Worm (Caenorhabditis elegans) whole organism, L2 larva: ENCODE data around the gene F35D11.1.

Experiments
- C34F6.9 ChIP-seq: fragments of 150-350 bp; optimal IDR thresholded peaks from 2 replicates; lab custom pipeline; 2014; ENCODE audit warnings: missing biosample characterization, missing genetic modification characterization
- Y55F3AM.14 ChIP-seq: fragments of 200-800 bp; sonication (Bioruptor generic); optimal IDR thresholded peaks from 2 replicates; lab custom pipeline; 2018; ENCODE audit warnings: mild to moderate bottlenecking, missing genetic modification characterization, missing compliant biosample characterization
- ZK546.5 ChIP-seq: sonication (generic microtip); optimal IDR thresholded peaks from 2 replicates; lab custom pipeline; 2017; ENCODE audit warnings: missing biosample characterization, missing genetic modification characterization
- blmp-1 ChIP-seq: sonication (generic microtip); optimal IDR thresholded peaks from 2 replicates; lab custom pipeline; 2017; ENCODE audit warnings: missing genetic modification characterization, mild to moderate bottlenecking, missing compliant biosample characterization, antibody characterized with exemption, moderate library complexity; ENCODE audit not compliant: insufficient read depth
- ceh-16 ChIP-seq: fragments of 150-350 bp; optimal IDR thresholded peaks from 2 replicates; lab custom pipeline; 2014; ENCODE audit warnings: missing biosample characterization, missing genetic modification characterization
- ceh-82 ChIP-seq: fragments of 150-350 bp; optimal IDR thresholded peaks from 2 replicates; lab custom pipeline; 2014; ENCODE audit warnings: missing biosample characterization, missing genetic modification characterization
- dmd-4 ChIP-seq: sonication (generic microtip); optimal IDR thresholded peaks from 2 replicates; lab custom pipeline; 2017; ENCODE audit warnings: missing biosample characterization, missing genetic modification characterization
- egl-27 ChIP-seq: sonication (generic microtip); optimal IDR thresholded peaks from 3 replicates; lab custom pipeline; 2017; ENCODE audit warnings: missing biosample characterization, missing genetic modification reagents, missing genetic modification characterization
- elt-1 ChIP-seq: fragments of 150-350 bp; optimal IDR thresholded peaks from 2 replicates; lab custom pipeline; 2014; ENCODE audit warnings: missing biosample characterization, missing genetic modification characterization
- fos-1 ChIP-seq: fragments of 150-350 bp; optimal IDR thresholded peaks from 2 replicates; lab custom pipeline; 2014; ENCODE audit warnings: missing biosample characterization, missing genetic modification characterization
- gmeb-1 ChIP-seq: fragments of 150-350 bp; optimal IDR thresholded peaks from 2 replicates; lab custom pipeline; 2014; ENCODE audit warnings: missing biosample characterization, missing genetic modification characterization
- lin-11 ChIP-seq: fragments of 150-350 bp; sonication (generic microtip); optimal IDR thresholded peaks from 2 replicates; lab custom pipeline; 2014; ENCODE audit warnings: missing biosample characterization, missing genetic modification characterization, inconsistent platforms, mixed read lengths
- lin-13 ChIP-seq: fragments of 150-350 bp; optimal IDR thresholded peaks from 2 replicates; lab custom pipeline; 2014; ENCODE audit warnings: missing biosample characterization, missing genetic modification reagents, missing genetic modification characterization
- lin-39 ChIP-seq: fragments of 150-350 bp; optimal IDR thresholded peaks from 2 replicates; lab custom pipeline; 2014; ENCODE audit warnings: missing biosample characterization, missing genetic modification reagents, missing genetic modification characterization
- lsy-2 ChIP-seq, 2 experiments: fragments of 150-350 bp in 1 of 2; sonication (generic microtip) in 1 of 2; optimal IDR thresholded peaks; 2 replicates each; lab custom pipeline; 2014 to 2017; ENCODE audit warnings: missing biosample characterization in 2 of 2, missing genetic modification characterization in 2 of 2
- mab-5 ChIP-seq: fragments of 150-350 bp; optimal IDR thresholded peaks from 2 replicates; lab custom pipeline; 2014; ENCODE audit warnings: missing biosample characterization, missing genetic modification characterization
- mbf-1 ChIP-seq: sonication (generic microtip); optimal IDR thresholded peaks from 2 replicates; lab custom pipeline; 2017; ENCODE audit warnings: missing biosample characterization, missing genetic modification characterization
- mdl-1 ChIP-seq, 2 experiments: fragments of 150-350 bp in 1 of 2; sonication (generic microtip) in 1 of 2; optimal IDR thresholded peaks; 2 replicates each; lab custom pipeline; 2017; ENCODE audit warnings: missing biosample characterization in 2 of 2, missing genetic modification characterization in 2 of 2
- nhr-10 ChIP-seq: sonication (generic microtip); optimal IDR thresholded peaks from 2 replicates; lab custom pipeline; 2017; ENCODE audit warnings: missing biosample characterization, missing genetic modification characterization
- nhr-11 ChIP-seq: fragments of 150-350 bp; optimal IDR thresholded peaks from 2 replicates; lab custom pipeline; 2014; ENCODE audit warnings: missing biosample characterization, missing genetic modification characterization
- nhr-12 ChIP-seq: fragments of 150-350 bp; optimal IDR thresholded peaks from 2 replicates; lab custom pipeline; 2014; ENCODE audit warnings: missing biosample characterization, missing genetic modification characterization
- nhr-129 ChIP-seq: fragments of 150-350 bp; optimal IDR thresholded peaks from 2 replicates; lab custom pipeline; 2014; ENCODE audit warnings: missing biosample characterization, missing genetic modification characterization
- nhr-23 ChIP-seq: fragments of 150-350 bp; optimal IDR thresholded peaks from 2 replicates; lab custom pipeline; 2014; ENCODE audit warnings: missing biosample characterization, missing genetic modification reagents, missing genetic modification characterization
- nhr-237 ChIP-seq: fragments of 150-350 bp; optimal IDR thresholded peaks from 2 replicates; lab custom pipeline; 2014; ENCODE audit warnings: missing biosample characterization, missing genetic modification characterization
- nhr-25 ChIP-seq: fragments of 150-350 bp; sonication (generic microtip); optimal IDR thresholded peaks from 3 replicates; lab custom pipeline; 2014; ENCODE audit warnings: missing biosample characterization, missing genetic modification characterization
- nhr-77 ChIP-seq: fragments of 150-350 bp; optimal IDR thresholded peaks from 2 replicates; lab custom pipeline; 2014; ENCODE audit warnings: missing biosample characterization, missing genetic modification characterization
- sem-4 ChIP-seq: fragments of 150-350 bp; optimal IDR thresholded peaks from 2 replicates; lab custom pipeline; 2014; ENCODE audit warnings: missing biosample characterization, missing genetic modification reagents, missing genetic modification characterization
- skn-1 ChIP-seq: sonication (generic microtip); optimal IDR thresholded peaks from 2 replicates; lab custom pipeline; 2017; ENCODE audit warnings: missing biosample characterization, missing genetic modification characterization
- sma-3 ChIP-seq: sonication (generic microtip); optimal IDR thresholded peaks from 2 replicates; lab custom pipeline; 2016; ENCODE audit warnings: missing genetic modification reagents, missing genetic modification characterization, missing compliant biosample characterization
- sma-9 ChIP-seq, 2 experiments: fragments of 150-350 bp in 1 of 2; sonication (generic microtip) in 1 of 2; optimal IDR thresholded peaks; 2 replicates each; lab custom pipeline; 2014 to 2016; ENCODE audit warnings: missing genetic modification characterization in 2 of 2, mild to moderate bottlenecking in 1 of 2, missing biosample characterization in 1 of 2, missing compliant biosample characterization in 1 of 2, missing genetic modification reagents in 1 of 2, moderate library complexity in 1 of 2
- snpc-4 ChIP-seq: fragments of 150-350 bp; optimal IDR thresholded peaks from 2 replicates; lab custom pipeline; 2014; ENCODE audit warnings: missing biosample characterization, missing genetic modification characterization
- unc-55 ChIP-seq: fragments of 150-350 bp; sonication (generic microtip); optimal IDR thresholded peaks from 3 replicates; lab custom pipeline; 2014; ENCODE audit warnings: missing biosample characterization, missing genetic modification reagents, missing genetic modification characterization
- unc-62 ChIP-seq: fragments of 150-350 bp; optimal IDR thresholded peaks from 2 replicates; lab custom pipeline; 2014; ENCODE audit warnings: missing biosample characterization, missing genetic modification reagents, missing genetic modification characterization
- ztf-1 ChIP-seq: fragments of 200-800 bp; sonication (Bioruptor generic); conservative IDR thresholded peaks from 2 replicates; pipeline ENCODE4 v1.3.6; 2022; ENCODE audit warnings: missing genetic modification characterization, missing compliant biosample characterization
- ztf-4 ChIP-seq: fragments of 150-350 bp; optimal IDR thresholded peaks from 2 replicates; lab custom pipeline; 2014; ENCODE audit warnings: missing biosample characterization, missing genetic modification characterization

F35D11.1 gene

DNA sequence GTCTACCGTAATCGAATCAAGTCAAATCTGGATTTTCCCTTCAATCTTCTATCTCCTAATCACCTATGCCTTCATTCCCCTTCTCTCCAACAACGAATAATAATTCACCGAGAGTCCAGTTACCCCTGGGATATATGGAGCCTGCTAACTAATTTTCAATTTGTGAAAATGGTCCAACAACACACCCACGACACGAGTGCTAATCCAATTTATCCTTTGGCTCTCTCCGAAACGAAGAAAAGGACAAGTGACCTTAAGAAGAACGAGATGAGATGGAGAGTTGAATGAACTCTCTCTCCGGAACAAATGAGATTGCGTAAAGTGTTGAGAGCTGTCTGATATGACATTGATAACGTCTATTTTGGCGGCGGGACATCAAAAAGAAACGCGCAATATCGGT lies 42.4 kb upstream of the F35D11.1 start:
- no peak for TF ChIP-seq lin-11 (tag; lab: Kevin White, UChicago)
- TF ChIP-seq ceh-16 (tag; lab: Kevin White, UChicago): no peak
- TF ChIP-seq Y55F3AM.14 (GFP tag; lab: Kevin White, UChicago): no peak
- peak; percentile 41 for TF ChIP-seq sem-4 (tag; lab: Kevin White, UChicago)
- no peak for TF ChIP-seq lsy-2 (tag; optimal IDR thresholded peaks at IDR 0.05; lab: Kevin White, UChicago)
- no peak for TF ChIP-seq ceh-82 (tag; lab: Kevin White, UChicago)

- TF ChIP-seq mbf-1 (tag; lab: Kevin White, UChicago) (no peak), nhr-10 (no peak), ztf-1 (GFP tag; lab: Robert Waterston, UW) (no peak), nhr-12 (tag; lab: Kevin White, UChicago) (no peak), blmp-1 (tag; lab: Kevin White, UChicago) (no peak), mab-5 (tag; lab: Kevin White, UChicago) (no peak), sma-3 (GFP tag; lab: Kevin White, UChicago) (no peak), ceh-82 (tag; lab: Kevin White, UChicago) (no peak), ceh-16 (tag; lab: Kevin White, UChicago) (no peak), nhr-77 (tag; lab: Kevin White, UChicago) (no peak), ztf-4 (tag; lab: Kevin White, UChicago) (no peak), gmeb-1 (tag; lab: Kevin White, UChicago) (no peak), sem-4 (tag; lab: Kevin White, UChicago) (no peak)
Measured at ce11 chrII:4585327-4585726, 41.4 kb upstream of the F35D11.1 start.

DNA sequence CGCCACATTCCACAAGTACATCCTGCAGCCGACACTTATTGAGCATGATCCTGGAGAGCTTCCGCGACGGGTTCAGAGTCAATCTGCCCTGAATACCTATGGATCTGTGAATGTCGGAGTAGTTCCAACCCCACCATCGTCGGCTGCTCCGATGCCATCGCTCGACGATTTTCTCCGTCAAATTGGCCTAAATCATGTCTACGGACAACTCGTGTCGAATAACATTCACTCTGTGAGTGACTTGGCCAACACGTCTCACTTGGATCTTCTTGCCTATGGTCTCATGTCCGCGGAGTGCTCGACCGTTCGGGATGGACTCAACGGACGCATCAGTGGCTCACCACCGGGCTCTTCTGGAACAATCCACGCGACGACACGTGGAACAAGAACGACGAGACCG lies 36.6 kb upstream of the F35D11.1 start:
- TF ChIP-seq lin-39 (no peak), nhr-11 (tag; lab: Kevin White, UChicago) (no peak), egl-27 (tag; lab: Kevin White, UChicago) (no peak), nhr-237 (tag; lab: Kevin White, UChicago) (no peak), ztf-4 (tag; lab: Kevin White, UChicago) (no peak), lin-11 (tag; lab: Kevin White, UChicago) (no peak)

DNA sequence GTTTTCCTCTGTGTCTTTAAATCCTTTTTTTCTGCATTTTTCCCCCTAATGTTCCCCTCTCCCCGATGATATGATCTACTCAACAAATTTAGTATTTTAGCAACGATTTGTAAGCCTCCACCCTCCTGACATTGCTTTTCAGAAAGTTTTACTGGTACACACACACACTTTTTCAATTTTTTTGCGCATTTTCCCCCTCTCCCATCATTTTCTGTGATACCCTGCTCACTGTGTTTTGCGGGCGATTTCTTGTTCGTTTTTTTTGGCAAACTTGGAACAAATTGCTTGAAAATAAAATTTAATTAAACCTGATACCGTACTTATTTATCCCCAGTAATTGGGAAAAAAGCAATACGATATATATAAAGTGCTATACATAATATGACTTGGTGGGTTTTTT lies 36.0 kb upstream of the F35D11.1 start:
- no peak for TF ChIP-seq fos-1 (tag; lab: Kevin White, UChicago)
- no peak for TF ChIP-seq mab-5 (tag; lab: Kevin White, UChicago)
- TF ChIP-seq, all 48 proteins: peak for 0

- TF ChIP-seq sma-3 (GFP tag; lab: Kevin White, UChicago) (no peak), fos-1 (tag; lab: Kevin White, UChicago) (peak; percentile 84)
Measured at ce11 chrII:4597441-4597840, 29.3 kb upstream of the F35D11.1 start.

ce11 chrII:4598815-4599214 lies 27.9 kb upstream of the F35D11.1 start:
- TF ChIP-seq lin-39 (no peak), fos-1 (tag; lab: Kevin White, UChicago) (peak; percentile 89), nhr-10 (no peak), dmd-4 (no peak), sma-9 (GFP tag; optimal IDR thresholded peaks at IDR 0.05; lab: Kevin White, UChicago) (peak; percentile 30), sma-9 (tag; optimal IDR thresholded peaks at IDR 0.05; lab: Kevin White, UChicago) (no peak)

DNA sequence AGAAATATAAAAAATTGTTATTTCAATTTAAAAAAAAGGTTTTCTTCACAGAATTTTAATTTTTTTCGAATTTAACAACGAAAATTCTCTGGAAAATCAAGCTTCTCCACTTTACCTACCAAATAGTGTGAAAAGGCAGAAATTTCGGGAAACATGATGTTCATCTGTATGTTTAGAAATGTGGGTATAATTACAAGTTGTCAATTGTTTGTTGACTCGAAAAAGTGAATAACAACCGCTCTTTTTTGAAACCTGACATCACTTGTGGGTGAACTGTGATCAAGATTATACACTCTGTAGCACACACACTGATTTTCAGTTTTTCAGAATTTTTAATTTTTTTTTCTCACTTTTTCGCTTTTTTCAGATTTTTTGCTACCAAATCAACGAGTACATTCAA lies 26.9 kb upstream of the F35D11.1 start:
- TF ChIP-seq lin-39 (no peak), fos-1 (tag; lab: Kevin White, UChicago) (no peak), ZK546.5 (tag; lab: Kevin White, UChicago) (no peak), snpc-4 (tag; lab: Kevin White, UChicago) (no peak), nhr-77 (tag; lab: Kevin White, UChicago) (no peak), mdl-1 (tag; optimal IDR thresholded peaks at IDR 0.05; lab: Kevin White, UChicago) (no peak), blmp-1 (tag; lab: Kevin White, UChicago) (no peak), ztf-4 (tag; lab: Kevin White, UChicago) (no peak), mbf-1 (tag; lab: Kevin White, UChicago) (no peak), C34F6.9 (tag; lab: Kevin White, UChicago) (no peak), lin-13 (GFP tag; lab: Kevin White, UChicago) (no peak), elt-1 (tag; lab: Kevin White, UChicago) (no peak), nhr-23 (tag; lab: Kevin White, UChicago) (no peak), lin-11 (tag; lab: Kevin White, UChicago) (no peak), nhr-25 (tag; lab: Kevin White, UChicago) (no peak), nhr-129 (tag; lab: Kevin White, UChicago) (no peak), unc-55 (GFP tag; lab: Kevin White, UChicago) (no peak), unc-62 (GFP tag; lab: Kevin White, UChicago) (no peak), skn-1 (tag; lab: Kevin White, UChicago) (no peak)
